Worm (Caenorhabditis elegans): ENCODE results near the gene sup-18.

The sup-18 gene

ce11 chrIII:7857142-7857541 lies 21.6 kb downstream of the sup-18 start, which contains the start of gene tag-307:
Gene tag-307, minus strand, starts transcription at chrIII:7857242.
- TF ChIP-seq gei-17 (GFP tag; optimal IDR thresholded peaks at IDR 0.05) = no peak

- TF ChIP-seq bed-1 (GFP tag; IDR thresholded peaks at IDR 0.05) = no peak
- no peak for TF ChIP-seq aptf-3 (GFP tag; IDR thresholded peaks at IDR 0.05)
- TF ChIP-seq madf-3 (GFP tag; IDR thresholded peaks at IDR 0.05) = peak; percentile 74
- peak; percentile 58 for TF ChIP-seq madf-6 (GFP tag; IDR thresholded peaks at IDR 0.05)
- TF ChIP-seq F37B4.10 (GFP tag; IDR thresholded peaks at IDR 0.05) = no peak
- TF ChIP-seq efl-1 (GFP tag; optimal IDR thresholded peaks at IDR 0.05) = peak; percentile 14
- no peak for TF ChIP-seq T07F8.4 (tag; optimal IDR thresholded peaks at IDR 0.05)
- TF ChIP-seq hrde-1 (tag; optimal IDR thresholded peaks at IDR 0.05; ENCODE audit: borderline replicate concordance) = peak; percentile 76
- no peak for TF ChIP-seq Y79H2A.3 (GFP tag; conservative IDR thresholded peaks at IDR 0.05)
- TF ChIP-seq attf-5 (GFP tag; optimal IDR thresholded peaks at IDR 0.05) = no peak
- no peak for TF ChIP-seq nfya-1 (tag; optimal IDR thresholded peaks at IDR 0.05; ENCODE audit: borderline replicate concordance, insufficient read depth)
- no peak for TF ChIP-seq let-607 (tag; optimal IDR thresholded peaks at IDR 0.05)
- peak; percentile 49 for TF ChIP-seq lsl-1 (GFP tag; optimal IDR thresholded peaks at IDR 0.05)
- TF ChIP-seq atf-7 (tag; optimal IDR thresholded peaks at IDR 0.05) = no peak
- TF ChIP-seq cebp-2 (GFP tag; IDR thresholded peaks at IDR 0.05) = no peak
- TF ChIP-seq ztf-18 (tag; optimal IDR thresholded peaks at IDR 0.05) = peak; percentile 45
- no peak for TF ChIP-seq ztf-26 (tag; optimal IDR thresholded peaks at IDR 0.05)
- TF ChIP-seq cebp-1 (GFP tag; IDR thresholded peaks at IDR 0.05) = no peak
- peak; percentile 19 for TF ChIP-seq cebp-1 (tag; optimal IDR thresholded peaks at IDR 0.05)
- TF ChIP-seq hmg-1.2 (GFP tag; IDR thresholded peaks at IDR 0.05) = peak; percentile 20; the same call in 1 of the 2 replicates
- TF ChIP-seq hlh-12 (tag; optimal IDR thresholded peaks at IDR 0.05) = no peak
- TF ChIP-seq Y56A3A.18 (GFP tag; IDR thresholded peaks at IDR 0.05) = 0 out of 2 replicates have a peak, but pooled peaks have one; percentile 46
- TF ChIP-seq K12H6.12 (tag; optimal IDR thresholded peaks at IDR 0.05) = no peak
- TF ChIP-seq tlf-1 (GFP tag; optimal IDR thresholded peaks at IDR 0.05) = peak; percentile 64
- TF ChIP-seq lin-35 (GFP tag; optimal IDR thresholded peaks at IDR 0.05) = peak in 1 of 3 experiments; percentile 22
- peak; percentile 20 for TF ChIP-seq snpc-4 (GFP tag; optimal IDR thresholded peaks at IDR 0.05)
- peak in 1 of 4 experiments; percentile 53 for TF ChIP-seq snpc-4 (tag; optimal IDR thresholded peaks at IDR 0.05)
- TF ChIP-seq F39B2.1 (GFP tag; IDR thresholded peaks at IDR 0.05) = peak; percentile 48; the same call in 1 of the 2 replicates
- TF ChIP-seq rcor-1 (GFP tag; IDR thresholded peaks at IDR 0.05) = peak; percentile 61
- no peak for TF ChIP-seq nhr-120 (GFP tag; IDR thresholded peaks at IDR 0.05)
- TF ChIP-seq ceh-40 (GFP tag; IDR thresholded peaks at IDR 0.05) = no peak
- TF ChIP-seq let-526 (GFP tag; IDR thresholded peaks at IDR 0.05) = no peak
- peak; percentile 11 for TF ChIP-seq snpc-1.3 (tag; optimal IDR thresholded peaks at IDR 0.05; ENCODE audit: insufficient read depth)
- no peak for TF ChIP-seq C06A6.2 (GFP tag; conservative IDR thresholded peaks at IDR 0.05)
- TF ChIP-seq ekl-4 (GFP tag; IDR thresholded peaks at IDR 0.05) = peak; percentile 78
- TF ChIP-seq F33H1.4 (GFP tag; IDR thresholded peaks at IDR 0.05) = 0 out of 2 replicates have a peak, but pooled peaks have one; percentile 24
- no peak for TF ChIP-seq nhr-27 (tag; optimal IDR thresholded peaks at IDR 0.05)
- peak; percentile 9 for TF ChIP-seq nhr-90 (tag; optimal IDR thresholded peaks at IDR 0.05)
- peak; percentile 82 for TF ChIP-seq B0336.3 (GFP tag; IDR thresholded peaks at IDR 0.05)
- peak; percentile 82 for TF ChIP-seq F49E8.2 (tag; optimal IDR thresholded peaks at IDR 0.05; ENCODE audit: insufficient read depth)
- TF ChIP-seq attf-3 (GFP tag; conservative IDR thresholded peaks at IDR 0.05) = no peak
- TF ChIP-seq F52B5.7 (tag; optimal IDR thresholded peaks at IDR 0.05) = no peak
- TF ChIP-seq lin-54 (GFP tag; optimal IDR thresholded peaks at IDR 0.05) = peak; percentile 68
- TF ChIP-seq fkh-3 (tag; optimal IDR thresholded peaks at IDR 0.05) = no peak
- peak; percentile 11 for TF ChIP-seq athp-1 (tag; optimal IDR thresholded peaks at IDR 0.05)
- peak; percentile 53; the same call in 1 of the 2 replicates for TF ChIP-seq Y53G8AR.9 (GFP tag; conservative IDR thresholded peaks at IDR 0.05)
Observed at ce11 chrIII:7855468-7855867, 23.2 kb downstream of the sup-18 start.

Data from whole organism, young adult.